Worm (Caenorhabditis elegans): ENCODE data around the gene F55G7.1.

DNA sequence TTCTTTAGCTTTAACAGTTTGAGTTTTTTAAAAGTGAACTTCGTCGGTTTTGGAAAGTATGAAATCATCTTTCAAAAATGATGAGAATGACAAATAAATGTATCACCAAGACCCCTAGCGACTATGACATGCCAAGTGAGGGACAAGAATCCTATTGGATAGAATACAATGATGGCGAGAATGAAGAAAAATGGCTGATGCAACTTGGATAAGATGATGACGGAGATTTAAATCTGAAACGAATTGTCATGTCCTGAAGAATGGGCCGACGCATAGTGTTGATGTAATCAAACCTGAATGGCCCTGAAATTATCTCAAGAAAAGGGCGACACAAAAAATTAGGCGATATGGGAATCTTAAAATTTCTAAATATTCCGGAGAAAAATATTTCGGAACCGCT, 39.4 kb downstream of the F55G7.1 start:
- TF ChIP-seq unc-86 (tag; optimal IDR thresholded peaks at IDR 0.05) (no peak), nhr-11 (tag; optimal IDR thresholded peaks at IDR 0.05) (no peak), tbx-2 (tag; optimal IDR thresholded peaks at IDR 0.05) (no peak), F13H6.1 (tag; optimal IDR thresholded peaks at IDR 0.05) (no peak), mec-3 (tag; optimal IDR thresholded peaks at IDR 0.05; ENCODE audit: borderline replicate concordance) (no peak), ceh-2 (tag; optimal IDR thresholded peaks at IDR 0.05) (no peak)
